Fruit fly (Drosophila melanogaster) whole organism, embryonic: ENCODE results near the gene CG43255.

Source experiments
- Asciz ChIP-seq: fragments of 200-800 bp; sonication (Bioruptor generic); optimal IDR thresholded peaks from 2 replicates; lab custom pipeline; 2017; ENCODE audit warnings: missing biosample characterization, mild to moderate bottlenecking, missing genetic modification characterization, missing genetic modification reagents
- Atf3 ChIP-seq: fragments of 200-800 bp; sonication (Bioruptor generic); optimal IDR thresholded peaks from 3 replicates; lab custom pipeline; 2016; ENCODE audit warnings: missing biosample characterization, missing genetic modification characterization
- BEAF-32 ChIP-seq: fragments of 200-800 bp; sonication (Bioruptor generic); optimal IDR thresholded peaks from 3 replicates; lab custom pipeline; 2017; ENCODE audit warnings: missing biosample characterization, missing genetic modification characterization, mild to moderate bottlenecking, moderate library complexity, missing genetic modification reagents
- Bgb ChIP-seq: fragments of 200-800 bp; sonication (Bioruptor generic); IDR thresholded peaks from 2 replicates; pipeline ENCODE4 v1.3.6; 2022; ENCODE audit warnings: missing biosample characterization, missing genetic modification characterization; ENCODE audit not compliant: partially characterized antibody
- Blimp-1 ChIP-seq: fragments of 200-800 bp; sonication (Bioruptor generic); optimal IDR thresholded peaks from 3 replicates; lab custom pipeline; 2018; ENCODE audit warnings: missing biosample characterization, missing genetic modification characterization, mild to moderate bottlenecking, moderate library complexity, missing genetic modification reagents
- CG10267 ChIP-seq: fragments of 200-800 bp; sonication (Bioruptor generic); optimal IDR thresholded peaks from 2 replicates; lab custom pipeline; 2018; ENCODE audit warnings: missing biosample characterization, mild to moderate bottlenecking, missing genetic modification characterization, moderate library complexity
- CG10543 ChIP-seq: fragments of 200-800 bp; sonication (Bioruptor generic); optimal IDR thresholded peaks from 3 replicates; lab custom pipeline; 2017; ENCODE audit warnings: missing biosample characterization, mild to moderate bottlenecking, missing genetic modification characterization, moderate library complexity
- CG10654 ChIP-seq: fragments of 200-800 bp; sonication (Bioruptor generic); optimal IDR thresholded peaks from 2 replicates; lab custom pipeline; 2016; ENCODE audit warnings: missing biosample characterization, missing genetic modification characterization
- CG11696 ChIP-seq: fragments of 200-800 bp; sonication (Bioruptor generic); IDR thresholded peaks from 2 replicates; pipeline ENCODE4 v1.3.6; 2022; ENCODE audit warnings: missing biosample characterization, missing genetic modification characterization
- CG14860 ChIP-seq: fragments of 200-800 bp; sonication (Bioruptor generic); IDR thresholded peaks from 3 replicates; pipeline ENCODE4 v1.3.6; 2022; ENCODE audit warnings: missing biosample characterization, missing genetic modification characterization; ENCODE audit not compliant: partially characterized antibody
- CG15011 ChIP-seq: fragments of 200-800 bp; sonication (Bioruptor generic); optimal IDR thresholded peaks from 3 replicates; lab custom pipeline; 2018; ENCODE audit warnings: missing biosample characterization, mild to moderate bottlenecking, missing genetic modification characterization
- CG16863 ChIP-seq: fragments of 200-800 bp; sonication (Bioruptor generic); optimal IDR thresholded peaks from 3 replicates; lab custom pipeline; 2016; ENCODE audit warnings: missing biosample characterization, missing genetic modification characterization
- CG17328 ChIP-seq: fragments of 200-800 bp; sonication (Bioruptor generic); IDR thresholded peaks from 2 replicates; pipeline ENCODE4 v1.3.6; 2022; ENCODE audit warnings: missing biosample characterization, missing genetic modification characterization
- CG3847 ChIP-seq: fragments of 200-800 bp; sonication (Bioruptor generic); IDR thresholded peaks from 2 replicates; pipeline ENCODE4 v1.3.6; 2022; ENCODE audit warnings: missing biosample characterization, missing genetic modification characterization
- CG5953 ChIP-seq: fragments of 200-800 bp; sonication (Bioruptor generic); IDR thresholded peaks from 2 replicates; pipeline ENCODE4 v1.3.6; 2022; ENCODE audit warnings: missing biosample characterization, missing genetic modification characterization
- CG8478 ChIP-seq: fragments of >200 bp; optimal IDR thresholded peaks from 2 replicates; lab custom pipeline; 2018
- CG8924 ChIP-seq: fragments of 200-800 bp; optimal IDR thresholded peaks from 3 replicates; lab custom pipeline; 2019; ENCODE audit warnings: missing biosample characterization, mild to moderate bottlenecking, missing genetic modification characterization, moderate library complexity
- Camta ChIP-seq: fragments of 200-800 bp; sonication (Bioruptor generic); optimal IDR thresholded peaks from 2 replicates; lab custom pipeline; 2016; ENCODE audit warnings: missing biosample characterization, missing genetic modification characterization
- D19A ChIP-seq: fragments of 200-800 bp; optimal IDR thresholded peaks from 3 replicates; lab custom pipeline; 2019; ENCODE audit warnings: missing biosample characterization, mild to moderate bottlenecking, missing genetic modification characterization, moderate library complexity
- GATAe ChIP-seq: fragments of 200-800 bp; sonication (Bioruptor generic); conservative IDR thresholded peaks from 2 replicates; pipeline ENCODE4 v1.3.6; 2022; ENCODE audit warnings: missing biosample characterization, missing genetic modification characterization
- Hand ChIP-seq: fragments of 200-800 bp; sonication (Bioruptor generic); optimal IDR thresholded peaks from 2 replicates; lab custom pipeline; 2017; ENCODE audit warnings: mild to moderate bottlenecking, missing biosample characterization, missing genetic modification reagents, missing genetic modification characterization
- Hr78 ChIP-seq, 2 experiments: fragments of 200-800 bp in 1 of 2; fragments of >200 bp in 1 of 2; sonication (Bioruptor generic) in 1 of 2; optimal IDR thresholded peaks; 2 replicates each; lab custom pipeline; 2017 to 2019; ENCODE audit warnings: missing biosample characterization in 2 of 2, missing genetic modification characterization in 2 of 2, mild to moderate bottlenecking in 1 of 2, moderate library complexity in 1 of 2
- Med ChIP-seq: fragments of 200-800 bp; sonication (Bioruptor generic); peaks from one replicate; lab custom pipeline; 2016; ENCODE audit warnings: missing biosample characterization, missing genetic modification characterization, mild to moderate bottlenecking, inconsistent platforms, moderate library complexity
- Nf-YA ChIP-seq: fragments of 200-800 bp; sonication (Bioruptor generic); IDR thresholded peaks from 2 replicates; pipeline ENCODE4 v1.3.6; 2022; ENCODE audit warnings: missing biosample characterization, missing genetic modification characterization
- Nf-YB ChIP-seq: fragments of 200-800 bp; sonication (Bioruptor generic); optimal IDR thresholded peaks from 3 replicates; lab custom pipeline; 2019; ENCODE audit warnings: missing biosample characterization, mild to moderate bottlenecking, missing genetic modification characterization, moderate library complexity
- Pdp1 ChIP-seq, 2 experiments: fragments of 200-800 bp; sonication (Bioruptor generic); optimal IDR thresholded peaks; 3 replicates each; lab custom pipeline; 2016; ENCODE audit warnings: missing biosample characterization in 2 of 2, missing genetic modification characterization in 2 of 2, mild to moderate bottlenecking in 1 of 2, moderate library complexity in 1 of 2
- Stat92E ChIP-seq, 3 experiments: fragments of >200 bp in 2 of 3; fragments of 200-800 bp in 1 of 3; sonication (Bioruptor generic) in 1 of 3; optimal IDR thresholded peaks; 2 replicates each; lab custom pipeline; 2017 to 2019; ENCODE audit warnings: missing biosample characterization in 3 of 3, missing genetic modification characterization in 3 of 3, mild to moderate bottlenecking in 1 of 3, moderate library complexity in 1 of 3
- ase ChIP-seq: fragments of 200-800 bp; sonication (Bioruptor generic); IDR thresholded peaks from 3 replicates; pipeline ENCODE4 v1.3.6; 2022; ENCODE audit warnings: missing biosample characterization, missing genetic modification characterization
- bcd ChIP-seq: fragments of 200-800 bp; sonication (Bioruptor generic); optimal IDR thresholded peaks from 2 replicates; lab custom pipeline; 2017; ENCODE audit warnings: missing biosample characterization, mild to moderate bottlenecking, missing genetic modification characterization
- chm ChIP-seq: fragments of 200-800 bp; sonication (Bioruptor generic); IDR thresholded peaks from 2 replicates; pipeline ENCODE4 v1.3.6; 2022; ENCODE audit warnings: missing biosample characterization, missing genetic modification characterization
- dati ChIP-seq: fragments of 200-800 bp; sonication (Bioruptor generic); IDR thresholded peaks from 2 replicates; pipeline ENCODE4 v1.3.6; 2022; ENCODE audit warnings: missing biosample characterization, missing genetic modification characterization
- dimm ChIP-seq: fragments of 200-800 bp; sonication (Bioruptor generic); IDR thresholded peaks from 2 replicates; pipeline ENCODE4 v1.3.6; 2022; ENCODE audit warnings: missing biosample characterization, missing genetic modification characterization
- dpn ChIP-seq, 2 experiments: fragments of 200-800 bp; sonication (Bioruptor generic); optimal IDR thresholded peaks; 3 replicates each; lab custom pipeline; 2016; ENCODE audit warnings: missing biosample characterization in 2 of 2, missing genetic modification characterization in 2 of 2
- eyg ChIP-seq: fragments of 200-800 bp; sonication (Bioruptor generic); optimal IDR thresholded peaks from 3 replicates; lab custom pipeline; 2016; ENCODE audit warnings: missing biosample characterization, missing genetic modification characterization
- fd64A ChIP-seq: fragments of 200-800 bp; sonication (Bioruptor generic); optimal IDR thresholded peaks from 3 replicates; lab custom pipeline; 2018; ENCODE audit warnings: missing biosample characterization, mild to moderate bottlenecking, missing genetic modification characterization
- ftz-f1 ChIP-seq: fragments of 200-800 bp; sonication (Bioruptor generic); optimal IDR thresholded peaks from 2 replicates; lab custom pipeline; 2016; ENCODE audit warnings: missing biosample characterization, missing genetic modification characterization
- gcm ChIP-seq: fragments of 200-800 bp; sonication (Bioruptor generic); optimal IDR thresholded peaks from 2 replicates; lab custom pipeline; 2019; ENCODE audit warnings: missing biosample characterization, mild to moderate bottlenecking, missing genetic modification characterization, moderate library complexity
- hkb ChIP-seq, 2 experiments: fragments of 200-800 bp in 1 of 2; fragments of >200 bp in 1 of 2; sonication (Bioruptor generic) in 1 of 2; IDR thresholded peaks in 1 of 2; optimal IDR thresholded peaks in 1 of 2; 2 replicates each; pipeline versions ENCODE4 v1.3.6 to Lab custom; 2017 to 2022; ENCODE audit warnings: missing biosample characterization in 1 of 2, missing genetic modification characterization in 1 of 2
- jigr1 ChIP-seq: fragments of 200-800 bp; sonication (Bioruptor generic); IDR thresholded peaks from 3 replicates; pipeline ENCODE4 v1.3.6; 2022; ENCODE audit warnings: missing biosample characterization, missing genetic modification characterization
- mirr ChIP-seq: fragments of 200-800 bp; sonication (Bioruptor generic); optimal IDR thresholded peaks from 3 replicates; lab custom pipeline; 2018; ENCODE audit warnings: missing biosample characterization, mild to moderate bottlenecking, missing genetic modification characterization
- pb ChIP-seq: fragments of 200-800 bp; sonication (Bioruptor generic); optimal IDR thresholded peaks from 3 replicates; lab custom pipeline; 2016; ENCODE audit warnings: missing biosample characterization, missing genetic modification characterization
- phol ChIP-seq: fragments of 200-800 bp; sonication (Bioruptor generic); optimal IDR thresholded peaks from 3 replicates; lab custom pipeline; 2018; ENCODE audit warnings: missing biosample characterization, mild to moderate bottlenecking, missing genetic modification characterization, moderate library complexity
- pros ChIP-seq: fragments of 200-800 bp; sonication (Bioruptor generic); optimal IDR thresholded peaks from 3 replicates; lab custom pipeline; 2019; ENCODE audit warnings: missing biosample characterization, mild to moderate bottlenecking, missing genetic modification characterization, moderate library complexity
- ro ChIP-seq: fragments of 200-800 bp; sonication (Bioruptor generic); IDR thresholded peaks from 2 replicates; pipeline ENCODE4 v1.3.6; 2022; ENCODE audit warnings: missing biosample characterization, missing genetic modification characterization
- row ChIP-seq: fragments of 200-800 bp; sonication (Bioruptor generic); IDR thresholded peaks from 3 replicates; pipeline ENCODE4 v1.3.6; 2022; ENCODE audit warnings: missing biosample characterization, missing genetic modification characterization
- sens ChIP-seq: fragments of 200-800 bp; sonication (Bioruptor generic); peaks from one replicate; lab custom pipeline; 2016; ENCODE audit warnings: missing biosample characterization, missing genetic modification characterization
- slp2 ChIP-seq: fragments of 200-800 bp; sonication (Bioruptor generic); optimal IDR thresholded peaks from 2 replicates; lab custom pipeline; 2016; ENCODE audit warnings: missing biosample characterization, missing genetic modification characterization
- tll ChIP-seq, 2 experiments: fragments of 200-800 bp in 1 of 2; fragments of >200 bp in 1 of 2; sonication (Bioruptor generic) in 1 of 2; optimal IDR thresholded peaks; 2 replicates each; lab custom pipeline; 2017 to 2019; ENCODE audit warnings: missing biosample characterization in 2 of 2, missing genetic modification characterization in 2 of 2, mild to moderate bottlenecking in 1 of 2, moderate library complexity in 1 of 2

The CG43255 gene

dm6 chrX:8893378-8893912 is 30.3 kb upstream of the CG43255 start (continued):
- TF ChIP-seq row: peak; percentile 27; the same call in 1 of the 3 replicates
- no peak for TF ChIP-seq BEAF-32 (GFP tag; lab: Kevin White, UChicago)
- no peak for TF ChIP-seq jigr1 (GFP tag; lab: Robert Waterston, UW)
- peak; percentile 75 for TF ChIP-seq D19A
- no peak for TF ChIP-seq ftz-f1 (GFP tag; lab: Kevin White, UChicago)
- no peak for TF ChIP-seq GATAe (GFP tag; lab: Robert Waterston, UW)
- no peak for TF ChIP-seq Camta (GFP tag; lab: Kevin White, UChicago)
- peak in 1 of 2 experiments; percentile 28 for TF ChIP-seq Pdp1 (GFP tag; optimal IDR thresholded peaks at IDR 0.05; lab: Kevin White, UChicago)
- no peak for TF ChIP-seq CG8924
- TF ChIP-seq Stat92E (GFP tag; optimal IDR thresholded peaks at IDR 0.05; lab: Kevin White, UChicago): no peak
- TF ChIP-seq Med (GFP tag; lab: Kevin White, UChicago): peak; percentile 50
- TF ChIP-seq ro (GFP tag; lab: Robert Waterston, UW): no peak
- TF ChIP-seq CG16863: no peak
- TF ChIP-seq sens (GFP tag; lab: Kevin White, UChicago): peak; percentile 67
- no peak for TF ChIP-seq CG3847 (GFP tag; lab: Robert Waterston, UW)
- no peak for TF ChIP-seq bcd (GFP tag; lab: Kevin White, UChicago)
- no peak for TF ChIP-seq dati
- no peak for TF ChIP-seq Atf3 (GFP tag; lab: Kevin White, UChicago)
- no peak for TF ChIP-seq CG15011
- TF ChIP-seq CG14860 (GFP tag; lab: Robert Waterston, UW): peak; percentile 44; the same call in 2 of the 3 replicates
- TF ChIP-seq tll (GFP tag; optimal IDR thresholded peaks at IDR 0.05; lab: Kevin White, UChicago): no peak
- peak in 1 of 2 experiments; percentile 18 for TF ChIP-seq Hr78 (GFP tag; optimal IDR thresholded peaks at IDR 0.05; lab: Kevin White, UChicago)

- peak; percentile 58 for TF ChIP-seq Nf-YB (GFP tag; lab: Kevin White, UChicago)
- TF ChIP-seq CG11696 (GFP tag; lab: Robert Waterston, UW): peak; percentile 53
- peak; percentile 66 for TF ChIP-seq Nf-YA (GFP tag; lab: Robert Waterston, UW)
- no peak for TF ChIP-seq pros
- no peak for TF ChIP-seq hkb (optimal IDR thresholded peaks at IDR 0.05; lab: Kevin White, UChicago)
- peak; percentile 88 for TF ChIP-seq hkb (GFP tag; IDR thresholded peaks at IDR 0.05; lab: Robert Waterston, UW)
- peak; percentile 86 for TF ChIP-seq Asciz (GFP tag; lab: Kevin White, UChicago)
- TF ChIP-seq Med (GFP tag; lab: Kevin White, UChicago): peak; percentile 93
- peak; percentile 83 for TF ChIP-seq Blimp-1
- TF ChIP-seq dimm (GFP tag; lab: Robert Waterston, UW): peak; percentile 51; the same call in 1 of the 2 replicates
- peak; percentile 85 for TF ChIP-seq CG17328 (GFP tag; lab: Robert Waterston, UW)
- peak; percentile 63 to 78 for TF ChIP-seq dpn (GFP tag; optimal IDR thresholded peaks at IDR 0.05; lab: Kevin White, UChicago)
- no peak for TF ChIP-seq mirr (GFP tag; lab: Kevin White, UChicago)
- no peak for TF ChIP-seq Bgb
- no peak for TF ChIP-seq CG8478 (lab: Kevin White, UChicago)
- peak; percentile 8 for TF ChIP-seq eyg (GFP tag; lab: Kevin White, UChicago)
- peak; percentile 78 for TF ChIP-seq gcm (GFP tag; lab: Kevin White, UChicago)
- peak; percentile 26 for TF ChIP-seq fd64A (GFP tag; lab: Kevin White, UChicago)
- TF ChIP-seq CG10654 (GFP tag; lab: Kevin White, UChicago): peak; percentile 58
- peak; percentile 62 for TF ChIP-seq slp2 (GFP tag; lab: Kevin White, UChicago)
- TF ChIP-seq CG10543 (GFP tag; lab: Kevin White, UChicago): peak; percentile 38
- TF ChIP-seq CG5953 (GFP tag; lab: Robert Waterston, UW): peak; percentile 66
- TF ChIP-seq pb (GFP tag; lab: Kevin White, UChicago): peak; percentile 9
- peak; percentile 88 for TF ChIP-seq phol (tag; lab: Kevin White, UChicago)
- TF ChIP-seq CG10267 (tag; lab: Kevin White, UChicago): peak; percentile 68
- TF ChIP-seq chm: no peak
- TF ChIP-seq Hand: peak; percentile 52
- peak; percentile 76; the same call in 2 of the 3 replicates for TF ChIP-seq ase (GFP tag; lab: Robert Waterston, UW)
Observed at dm6 chrX:8894315-8895017, 29.3 kb upstream of the CG43255 start.
